Worm (Caenorhabditis elegans) whole organism, late embryonic: ENCODE results near the gene F46C5.1.

Experiments used
- ceh-30 ChIP-seq: fragments of 150-350 bp; optimal IDR thresholded peaks from 2 replicates; lab custom pipeline; 2014; ENCODE audit warnings: missing biosample characterization, missing genetic modification characterization
- hlh-15 ChIP-seq: sonication (generic microtip); optimal IDR thresholded peaks from 2 replicates; lab custom pipeline; 2016; ENCODE audit warnings: missing genetic modification characterization, missing compliant biosample characterization
- hlh-6 ChIP-seq: sonication (generic microtip); optimal IDR thresholded peaks from 2 replicates; lab custom pipeline; 2016; ENCODE audit warnings: missing genotype, missing genetic modification characterization, missing compliant biosample characterization
- nfya-1 ChIP-seq: sonication (generic microtip); optimal IDR thresholded peaks from 2 replicates; lab custom pipeline; 2017; ENCODE audit warnings: missing genetic modification characterization, mild to moderate bottlenecking, missing compliant biosample characterization, antibody characterized with exemption, moderate library complexity
- npax-4 ChIP-seq: sonication (generic microtip); optimal IDR thresholded peaks from 2 replicates; lab custom pipeline; 2016; ENCODE audit warnings: missing genetic modification characterization, missing compliant biosample characterization

The F46C5.1 gene

DNA sequence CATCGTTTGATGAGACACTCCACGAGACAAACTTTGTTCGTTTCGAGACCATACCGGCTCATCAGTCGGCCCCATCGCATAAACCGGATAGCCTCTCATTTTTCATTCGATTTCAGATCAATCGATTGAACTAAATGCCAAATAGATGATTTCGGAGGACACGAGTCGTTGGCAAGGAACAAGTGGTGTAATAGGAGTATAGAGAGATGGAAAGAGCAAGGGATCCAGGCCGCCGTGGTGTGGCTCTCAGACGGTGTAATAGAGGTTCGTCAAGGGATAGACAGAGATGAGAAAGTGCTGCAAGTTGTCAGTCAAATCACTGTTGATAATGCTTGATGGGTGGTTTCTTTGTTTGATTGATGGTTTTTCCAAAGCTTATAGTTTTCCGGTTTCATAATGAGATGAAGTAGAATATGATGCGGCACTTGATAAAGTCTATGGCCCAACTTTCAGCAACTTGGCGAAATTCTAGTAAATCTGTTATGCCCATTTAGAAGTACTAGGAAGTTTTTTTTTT is 37.5 kb downstream of the F46C5.1 start, which contains the start of gene sgn-1 (continued):
- no peak for TF ChIP-seq ceh-30 (tag; lab: Kevin White, UChicago)

DNA sequence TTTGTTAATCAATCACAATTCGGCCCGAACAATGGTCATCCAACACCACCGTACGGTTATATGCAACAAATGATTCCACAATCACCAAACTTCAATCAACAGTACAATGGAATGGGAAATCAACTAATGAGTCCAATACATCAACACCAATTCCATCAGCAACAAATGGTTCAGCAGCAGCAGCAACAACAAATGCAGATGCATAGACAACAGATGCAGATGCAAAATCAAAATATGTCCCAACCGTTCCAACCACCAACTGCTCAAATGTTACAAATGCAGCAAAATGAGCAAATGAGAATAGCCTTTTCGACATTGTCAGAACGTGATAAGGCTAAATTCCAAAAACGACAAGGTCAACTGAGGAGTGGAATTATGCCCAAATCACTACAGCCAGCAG is 44.5 kb downstream of the F46C5.1 start:
- TF ChIP-seq nfya-1 (tag; lab: Kevin White, UChicago) (no peak), hlh-15 (tag; lab: Kevin White, UChicago) (no peak), hlh-6 (tag; lab: Kevin White, UChicago) (no peak), ceh-30 (tag; lab: Kevin White, UChicago) (no peak)

DNA sequence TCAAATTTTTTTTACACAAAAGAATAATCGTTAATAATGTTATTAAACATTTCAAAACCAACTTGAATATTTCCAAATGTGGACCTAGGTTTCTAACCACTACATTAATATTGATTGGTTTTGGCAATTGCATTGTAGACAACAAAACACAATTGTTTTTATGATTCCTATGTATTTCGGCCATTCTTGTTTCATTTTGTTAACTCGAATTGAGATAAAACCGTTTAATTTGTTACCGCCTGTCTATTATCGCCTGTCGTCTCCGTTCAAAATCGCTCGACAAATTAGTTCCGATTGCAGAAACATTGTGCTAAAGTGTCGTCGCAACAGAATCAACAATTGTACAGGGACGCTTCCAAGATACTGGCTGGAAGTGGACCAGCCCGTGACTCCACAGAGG is 50.3 kb downstream of the F46C5.1 start, which contains the start of gene let-19:
Gene let-19, plus strand, starts transcription at position 301 of the 400 bp plus-strand sequence.
- TF ChIP-seq npax-4 (tag; lab: Kevin White, UChicago): no peak
- TF ChIP-seq, all 69 proteins: peak for 0
